Fruit fly (Drosophila melanogaster): ENCODE measurements around the gene Pstk.
A peak's percentile ranks its signal among the peaks of the same experiment; 100 is the strongest.

Pstk gene

DNA sequence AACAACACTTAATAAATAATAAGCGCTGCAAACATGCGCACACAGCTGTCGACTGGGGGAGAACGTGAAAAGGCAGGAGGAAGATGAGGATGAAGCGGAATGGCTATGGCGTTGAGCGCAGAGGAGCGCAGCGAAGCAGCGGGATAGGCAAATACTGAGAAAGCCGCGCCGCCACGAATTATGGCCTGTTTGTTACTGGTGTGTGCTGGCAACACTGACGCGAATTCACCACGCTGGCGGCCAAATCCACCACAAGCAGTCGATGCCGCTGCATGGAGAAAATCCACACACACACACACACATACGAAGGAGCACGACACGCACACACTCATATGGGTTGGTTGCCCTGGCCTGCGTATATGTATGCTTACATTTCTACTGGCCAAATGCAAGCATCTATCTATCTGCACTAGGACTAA, 18.7 kb upstream of the Pstk start:
- TF ChIP-seq fru (GFP tag; optimal IDR thresholded peaks at IDR 0.05), result peak; percentile 27
- peak; percentile 13 for TF ChIP-seq br (GFP tag; optimal IDR thresholded peaks at IDR 0.05)
- TF ChIP-seq N (GFP tag; optimal IDR thresholded peaks at IDR 0.05), result no peak
- no peak for TF ChIP-seq Abd-B (GFP tag; optimal IDR thresholded peaks at IDR 0.05)
- TF ChIP-seq pan (optimal IDR thresholded peaks at IDR 0.05), result no peak
- no peak for TF ChIP-seq brk (GFP tag; optimal IDR thresholded peaks at IDR 0.05)
- no peak for TF ChIP-seq Vsx2 (GFP tag; optimal IDR thresholded peaks at IDR 0.05; ENCODE audit: partially characterized antibody)
- no peak for TF ChIP-seq GATAd (GFP tag; optimal IDR thresholded peaks at IDR 0.05)
- no peak for TF ChIP-seq HLH106 (tag; optimal IDR thresholded peaks at IDR 0.05)
- no peak for TF ChIP-seq CG32264 (GFP tag; optimal IDR thresholded peaks at IDR 0.05)
- peak; percentile 79 for TF ChIP-seq psq (GFP tag; optimal IDR thresholded peaks at IDR 0.05)
- TF ChIP-seq lola (GFP tag; optimal IDR thresholded peaks at IDR 0.05), result no peak
- TF ChIP-seq Hr78 (GFP tag; optimal IDR thresholded peaks at IDR 0.05), result no peak
- no peak for TF ChIP-seq Mio (GFP tag; optimal IDR thresholded peaks at IDR 0.05)
- TF ChIP-seq woc (GFP tag; optimal IDR thresholded peaks at IDR 0.05), result no peak
- no peak for TF ChIP-seq sage (GFP tag; optimal IDR thresholded peaks at IDR 0.05)
- TF ChIP-seq dsf (GFP tag; optimal IDR thresholded peaks at IDR 0.05; ENCODE audit: borderline replicate concordance), result no peak
- no peak for TF ChIP-seq Hnf4 (GFP tag; optimal IDR thresholded peaks at IDR 0.05)
- no peak for TF ChIP-seq dmrt93B (GFP tag; optimal IDR thresholded peaks at IDR 0.05)
- no peak for TF ChIP-seq CG9705 (GFP tag; optimal IDR thresholded peaks at IDR 0.05)
- peak in 1 of 2 experiments; percentile 58 for TF ChIP-seq dl (GFP tag; optimal IDR thresholded peaks at IDR 0.05; ENCODE audit: insufficient read depth in 1 of 2, partially characterized antibody in 2 of 2)
- no peak for TF ChIP-seq OdsH (GFP tag; optimal IDR thresholded peaks at IDR 0.05)
- no peak for TF ChIP-seq usp (GFP tag; optimal IDR thresholded peaks at IDR 0.05)
- TF ChIP-seq foxo (GFP tag; optimal IDR thresholded peaks at IDR 0.05), result peak in 1 of 2 experiments; percentile 21
- TF ChIP-seq Hr83 (GFP tag; optimal IDR thresholded peaks at IDR 0.05; ENCODE audit: poor library complexity, severe bottlenecking), result no peak
- no peak for TF ChIP-seq Dfd (GFP tag; optimal IDR thresholded peaks at IDR 0.05)
- TF ChIP-seq sv (GFP tag; optimal IDR thresholded peaks at IDR 0.05), result no peak
- TF ChIP-seq Myc (optimal IDR thresholded peaks at IDR 0.05), result peak; percentile 52
- TF ChIP-seq CrebA (GFP tag; optimal IDR thresholded peaks at IDR 0.05; ENCODE audit: borderline replicate concordance), result no peak
- TF ChIP-seq Dif (GFP tag; optimal IDR thresholded peaks at IDR 0.05; ENCODE audit: partially characterized antibody), result peak; percentile 78
- TF ChIP-seq Jra (GFP tag; optimal IDR thresholded peaks at IDR 0.05), result no peak
- no peak for TF ChIP-seq jim (GFP tag; optimal IDR thresholded peaks at IDR 0.05)
- no peak for TF ChIP-seq tai (GFP tag; optimal IDR thresholded peaks at IDR 0.05)
- TF ChIP-seq Rel (GFP tag; optimal IDR thresholded peaks at IDR 0.05), result no peak
- TF ChIP-seq Rel (tag; optimal IDR thresholded peaks at IDR 0.05), result peak; percentile 32
- TF ChIP-seq ey (GFP tag; optimal IDR thresholded peaks at IDR 0.05), result no peak
- peak; percentile 16 for TF ChIP-seq Sp1 (GFP tag; optimal IDR thresholded peaks at IDR 0.05)
- peak; percentile 43 for TF ChIP-seq h (GFP tag; optimal IDR thresholded peaks at IDR 0.05)
- peak; percentile 33 for TF ChIP-seq rgr (GFP tag; optimal IDR thresholded peaks at IDR 0.05)

DNA sequence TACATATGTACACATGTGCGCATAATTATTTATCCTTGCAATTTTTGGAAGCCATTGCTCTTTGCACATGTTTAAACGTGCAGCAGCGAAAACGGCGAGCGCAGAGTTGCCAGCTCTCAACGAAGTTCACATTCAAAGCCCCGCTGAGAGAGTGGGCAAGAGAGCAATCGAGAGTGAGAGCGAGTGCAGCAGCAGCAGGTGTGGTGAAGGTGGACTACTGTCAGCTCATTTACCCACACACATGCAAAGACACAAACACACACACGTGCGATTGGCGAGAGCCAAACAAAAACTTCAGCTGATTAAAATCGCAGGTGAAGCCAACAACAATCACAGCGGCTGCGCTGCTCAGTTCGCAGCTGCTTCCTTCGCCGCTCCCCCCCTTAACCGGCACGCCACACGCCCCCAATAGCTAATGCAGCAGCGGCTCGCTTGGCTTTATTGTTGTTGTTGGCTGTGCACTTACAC, 13.1 kb upstream of the Pstk start:
- TF ChIP-seq dl (GFP tag; optimal IDR thresholded peaks at IDR 0.05; ENCODE audit: insufficient read depth in 1 of 2, partially characterized antibody in 2 of 2) (peak in 1 of 2 experiments; percentile 76), N (GFP tag; optimal IDR thresholded peaks at IDR 0.05) (peak; percentile 83), brk (GFP tag; optimal IDR thresholded peaks at IDR 0.05) (no peak), Sp1 (GFP tag; optimal IDR thresholded peaks at IDR 0.05) (peak; percentile 4), lola (GFP tag; optimal IDR thresholded peaks at IDR 0.05) (no peak), Dif (GFP tag; optimal IDR thresholded peaks at IDR 0.05; ENCODE audit: partially characterized antibody) (peak; percentile 91), psq (GFP tag; optimal IDR thresholded peaks at IDR 0.05) (peak; percentile 33), fru (GFP tag; optimal IDR thresholded peaks at IDR 0.05) (peak; percentile 42)

DNA sequence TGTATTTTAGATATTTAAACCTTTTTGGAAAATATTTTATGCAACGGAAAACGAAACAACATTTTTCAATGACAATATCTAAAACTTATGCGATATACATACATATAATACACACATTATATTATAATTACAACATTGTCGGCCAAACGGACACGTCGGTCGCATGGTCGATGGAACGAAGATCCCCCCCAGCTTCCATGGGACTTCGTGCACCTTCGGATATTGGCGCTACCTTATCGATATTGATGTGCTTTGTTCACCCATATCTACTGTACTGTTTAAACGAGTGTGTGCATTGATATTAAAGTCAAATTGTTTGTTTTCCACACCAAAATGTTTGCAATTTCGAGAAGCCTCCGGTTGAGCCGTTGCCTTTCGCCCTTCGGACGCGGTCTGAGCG, 7.1 kb upstream of the Pstk start, which contains the start of gene CG14212:
TSS of gene CG14212 (plus strand) at position 301 of the 400 bp plus-strand sequence.
- TF ChIP-seq Dfd (GFP tag; optimal IDR thresholded peaks at IDR 0.05) (no peak), psq (GFP tag; optimal IDR thresholded peaks at IDR 0.05) (no peak), Abd-B (GFP tag; optimal IDR thresholded peaks at IDR 0.05) (no peak), Hr78 (GFP tag; optimal IDR thresholded peaks at IDR 0.05) (no peak), brk (GFP tag; optimal IDR thresholded peaks at IDR 0.05) (no peak), jim (GFP tag; optimal IDR thresholded peaks at IDR 0.05) (no peak), Vsx2 (GFP tag; optimal IDR thresholded peaks at IDR 0.05; ENCODE audit: partially characterized antibody) (no peak), CG9705 (GFP tag; optimal IDR thresholded peaks at IDR 0.05) (no peak), ey (GFP tag; optimal IDR thresholded peaks at IDR 0.05) (no peak), br (GFP tag; optimal IDR thresholded peaks at IDR 0.05) (no peak), sage (GFP tag; optimal IDR thresholded peaks at IDR 0.05) (no peak), OdsH (GFP tag; optimal IDR thresholded peaks at IDR 0.05) (no peak), tai (GFP tag; optimal IDR thresholded peaks at IDR 0.05) (no peak)
